Worm (Caenorhabditis elegans) whole organism, early embryonic: ENCODE measurements around the gene K01D12.20.

ENCODE experiments used
- ama-1 ChIP-seq: fragments of 150-350 bp; optimal IDR thresholded peaks from 2 replicates; lab custom pipeline; 2014
- ceh-36 ChIP-seq: sonication (generic microtip); optimal IDR thresholded peaks from 2 replicates; lab custom pipeline; 2016; ENCODE audit warnings: missing genetic modification characterization, inconsistent platforms, missing compliant biosample characterization
- flt-1 ChIP-seq: fragments of 200-800 bp; sonication (Bioruptor generic); IDR thresholded peaks from 2 replicates; pipeline ENCODE4 v1.3.6; 2022; ENCODE audit warnings: missing genetic modification characterization, missing compliant biosample characterization
- sea-1 ChIP-seq: fragments of 200-800 bp; sonication (Bioruptor generic); conservative IDR thresholded peaks from 2 replicates; pipeline ENCODE4 v1.3.6; 2022; ENCODE audit warnings: missing genetic modification characterization, missing compliant biosample characterization
- tbx-37 ChIP-seq: fragments of 200-800 bp; sonication (Bioruptor generic); conservative IDR thresholded peaks from 2 replicates; pipeline ENCODE4 v1.3.6; 2022; ENCODE audit warnings: missing genetic modification reagents, missing genetic modification characterization, missing compliant biosample characterization

- no peak for TF ChIP-seq ama-1 (lab: Kevin White, UChicago)
- TF ChIP-seq tbx-37 (GFP tag; lab: Robert Waterston, UW) = no peak
- TF ChIP-seq ceh-36 (tag; lab: Kevin White, UChicago) = no peak
- TF ChIP-seq flt-1 (GFP tag; lab: Robert Waterston, UW) = no peak
- no peak for TF ChIP-seq sea-1 (GFP tag; lab: Robert Waterston, UW)
These were observed 769 bp upstream of the K01D12.20 start, which contains the start of gene K01D12.7 for ce11 chrV:12401383-12401782.
